Fruit fly (Drosophila melanogaster) whole organism, embryonic: ENCODE measurements around the gene mAChR-B.

Experiments
- ATbp ChIP-seq: fragments of 200-800 bp; sonication (Bioruptor generic); optimal IDR thresholded peaks from 2 replicates; lab custom pipeline; 2017; ENCODE audit warnings: missing biosample characterization, mild to moderate bottlenecking, missing genetic modification characterization, missing genetic modification reagents
- CG1024 ChIP-seq: fragments of 200-800 bp; sonication (Bioruptor generic); IDR thresholded peaks from 2 replicates; pipeline ENCODE4 v1.3.6; 2022; ENCODE audit warnings: missing biosample characterization, missing genetic modification characterization
- CG10979 ChIP-seq: fragments of 200-800 bp; sonication (Bioruptor generic); optimal IDR thresholded peaks from 2 replicates; lab custom pipeline; 2018; ENCODE audit warnings: missing biosample characterization, mild to moderate bottlenecking, missing genetic modification characterization, moderate library complexity
- CG12219 ChIP-seq: fragments of 200-800 bp; sonication (Bioruptor generic); optimal IDR thresholded peaks from 3 replicates; lab custom pipeline; 2018; ENCODE audit warnings: missing biosample characterization, mild to moderate bottlenecking, missing genetic modification characterization
- CG1603 ChIP-seq: fragments of 200-800 bp; sonication (Bioruptor generic); optimal IDR thresholded peaks from 2 replicates; lab custom pipeline; 2019; ENCODE audit warnings: missing biosample characterization, mild to moderate bottlenecking, missing genetic modification characterization, moderate library complexity
- CG17328 ChIP-seq: fragments of 200-800 bp; sonication (Bioruptor generic); IDR thresholded peaks from 2 replicates; pipeline ENCODE4 v1.3.6; 2022; ENCODE audit warnings: missing biosample characterization, missing genetic modification characterization
- CG17359 ChIP-seq: fragments of 200-800 bp; sonication (Bioruptor generic); optimal IDR thresholded peaks from 3 replicates; lab custom pipeline; 2018; ENCODE audit warnings: missing biosample characterization, mild to moderate bottlenecking, missing genetic modification characterization, moderate library complexity
- CG17361 ChIP-seq: fragments of 200-800 bp; sonication (Bioruptor generic); IDR thresholded peaks from 3 replicates; pipeline ENCODE4 v1.3.6; 2022; ENCODE audit warnings: missing biosample characterization, missing genetic modification characterization
- CG31388 ChIP-seq: fragments of 200-800 bp; sonication (Bioruptor generic); optimal IDR thresholded peaks from 2 replicates; lab custom pipeline; 2016; ENCODE audit warnings: missing biosample characterization, missing genetic modification characterization
- CG31441 ChIP-seq: fragments of 200-800 bp; sonication (Bioruptor generic); IDR thresholded peaks from 2 replicates; pipeline ENCODE4 v1.3.6; 2022; ENCODE audit warnings: missing biosample characterization, missing genetic modification characterization
- CG3726 ChIP-seq: fragments of 200-800 bp; sonication (Bioruptor generic); IDR thresholded peaks from 3 replicates; pipeline ENCODE4, ENCODE4 v1.3.6; 2022; ENCODE audit warnings: missing biosample characterization, missing genetic modification characterization
- CG4820 ChIP-seq: fragments of 200-800 bp; sonication (Bioruptor generic); optimal IDR thresholded peaks from 3 replicates; lab custom pipeline; 2016; ENCODE audit warnings: missing biosample characterization, missing genetic modification characterization
- CG5245 ChIP-seq: fragments of 200-800 bp; sonication (Bioruptor generic); optimal IDR thresholded peaks from 3 replicates; lab custom pipeline; 2016; ENCODE audit warnings: missing biosample characterization, missing genetic modification characterization
- CG6254 ChIP-seq: fragments of 200-800 bp; sonication (Bioruptor generic); optimal IDR thresholded peaks from 3 replicates; lab custom pipeline; 2017; ENCODE audit warnings: mild to moderate bottlenecking, missing biosample characterization, missing genetic modification reagents, missing genetic modification characterization
- CG6654 ChIP-seq: fragments of 200-800 bp; sonication (Bioruptor generic); optimal IDR thresholded peaks from 2 replicates; lab custom pipeline; 2017; ENCODE audit warnings: missing biosample characterization, mild to moderate bottlenecking, missing genetic modification characterization
- CG7839 ChIP-seq: fragments of 200-800 bp; sonication (Bioruptor generic); optimal IDR thresholded peaks from 3 replicates; lab custom pipeline; 2018; ENCODE audit warnings: missing biosample characterization, mild to moderate bottlenecking, missing genetic modification characterization, moderate library complexity
- CG7987 ChIP-seq: fragments of 200-800 bp; sonication (Bioruptor generic); optimal IDR thresholded peaks from 2 replicates; lab custom pipeline; 2018; ENCODE audit warnings: missing biosample characterization, mild to moderate bottlenecking, missing genetic modification characterization, moderate library complexity
- CG9437 ChIP-seq: fragments of 200-800 bp; sonication (Bioruptor generic); optimal IDR thresholded peaks from 2 replicates; lab custom pipeline; 2018; ENCODE audit warnings: missing biosample characterization, mild to moderate bottlenecking, missing genetic modification characterization
- Camta ChIP-seq: fragments of 200-800 bp; sonication (Bioruptor generic); optimal IDR thresholded peaks from 2 replicates; lab custom pipeline; 2016; ENCODE audit warnings: missing biosample characterization, missing genetic modification characterization
- D ChIP-seq, 2 experiments: fragments of 200-800 bp in 1 of 2; fragments of >200 bp in 1 of 2; sonication (Bioruptor generic) in 1 of 2; optimal IDR thresholded peaks; 2 replicates in 1 of 2; 3 replicates in 1 of 2; lab custom pipeline; 2017; ENCODE audit warnings: mild to moderate bottlenecking in 1 of 2, missing biosample characterization in 1 of 2, missing genetic modification characterization in 1 of 2, missing genetic modification reagents in 1 of 2
- Drgx ChIP-seq: fragments of 200-800 bp; sonication (Bioruptor generic); IDR thresholded peaks from 2 replicates; pipeline ENCODE4 v1.3.6; 2022; ENCODE audit warnings: missing biosample characterization, missing genetic modification characterization
- E2f1 ChIP-seq: fragments of 200-800 bp; sonication (Bioruptor generic); IDR thresholded peaks from 2 replicates; pipeline ENCODE4 v1.3.6; 2022; ENCODE audit warnings: missing biosample characterization, missing genetic modification characterization
- H2.0 ChIP-seq: fragments of 200-800 bp; sonication (Bioruptor generic); IDR thresholded peaks from 2 replicates; pipeline ENCODE4 v1.3.6; 2022; ENCODE audit warnings: missing biosample characterization, missing genetic modification characterization
- HLH3B ChIP-seq: fragments of 200-800 bp; sonication (Bioruptor generic); IDR thresholded peaks from 2 replicates; pipeline ENCODE4 v1.3.6; 2022; ENCODE audit warnings: missing biosample characterization, missing genetic modification characterization
- Hr3 ChIP-seq: fragments of 200-800 bp; sonication (Bioruptor generic); optimal IDR thresholded peaks from 3 replicates; lab custom pipeline; 2016; ENCODE audit warnings: missing biosample characterization, missing genetic modification characterization
- Lpt ChIP-seq: fragments of >200 bp; optimal IDR thresholded peaks from 2 replicates; lab custom pipeline; 2018; ENCODE audit warnings: missing biosample characterization, missing genetic modification characterization
- Ptx1 ChIP-seq: fragments of 200-800 bp; sonication (Bioruptor generic); IDR thresholded peaks from 2 replicates; pipeline ENCODE4 v1.3.6; 2022; ENCODE audit warnings: missing biosample characterization, missing genetic modification characterization
- Ssrp ChIP-seq: fragments of 200-800 bp; sonication (Bioruptor generic); optimal IDR thresholded peaks from 2 replicates; lab custom pipeline; 2018; ENCODE audit warnings: missing biosample characterization, mild to moderate bottlenecking, missing genetic modification characterization, moderate library complexity
- az2 ChIP-seq: fragments of 200-800 bp; sonication (Bioruptor generic); optimal IDR thresholded peaks from 3 replicates; lab custom pipeline; 2016; ENCODE audit warnings: missing biosample characterization, missing genetic modification characterization
- ci ChIP-seq: fragments of 200-800 bp; sonication (Bioruptor generic); IDR thresholded peaks from 3 replicates; pipeline ENCODE4 v1.3.6; 2022; ENCODE audit warnings: missing biosample characterization, missing genetic modification characterization
- dmrt99B ChIP-seq: fragments of 200-800 bp; sonication (Bioruptor generic); optimal IDR thresholded peaks from 2 replicates; lab custom pipeline; 2018; ENCODE audit warnings: missing biosample characterization, mild to moderate bottlenecking, missing genetic modification characterization, moderate library complexity
- en ChIP-seq: fragments of 200-800 bp; sonication (Bioruptor generic); optimal IDR thresholded peaks from 2 replicates; lab custom pipeline; 2016; ENCODE audit warnings: missing biosample characterization, missing genetic modification characterization
- her ChIP-seq: fragments of 200-800 bp; sonication (Bioruptor generic); optimal IDR thresholded peaks from 2 replicates; lab custom pipeline; 2016; ENCODE audit warnings: missing biosample characterization, missing genetic modification characterization
- hth ChIP-seq: fragments of >200 bp; optimal IDR thresholded peaks from 2 replicates; lab custom pipeline; 2017; ENCODE audit warnings: inconsistent platforms
- ind ChIP-seq: fragments of 200-800 bp; sonication (Bioruptor generic); optimal IDR thresholded peaks from 3 replicates; lab custom pipeline; 2016; ENCODE audit warnings: missing biosample characterization, missing genetic modification characterization
- nmo ChIP-seq: fragments of 200-800 bp; sonication (Bioruptor generic); optimal IDR thresholded peaks from 2 replicates; lab custom pipeline; 2018; ENCODE audit warnings: missing biosample characterization, mild to moderate bottlenecking, missing genetic modification characterization, moderate library complexity
- phol ChIP-seq: fragments of 200-800 bp; sonication (Bioruptor generic); optimal IDR thresholded peaks from 3 replicates; lab custom pipeline; 2018; ENCODE audit warnings: missing biosample characterization, mild to moderate bottlenecking, missing genetic modification characterization, moderate library complexity
- row ChIP-seq: fragments of 200-800 bp; sonication (Bioruptor generic); IDR thresholded peaks from 3 replicates; pipeline ENCODE4 v1.3.6; 2022; ENCODE audit warnings: missing biosample characterization, missing genetic modification characterization
- sim ChIP-seq: fragments of 200-800 bp; sonication (Bioruptor generic); IDR thresholded peaks from 2 replicates; pipeline ENCODE4 v1.3.6; 2022; ENCODE audit warnings: missing biosample characterization, missing genetic modification characterization
- sisA ChIP-seq: fragments of 200-800 bp; sonication (Bioruptor generic); IDR thresholded peaks from 2 replicates; pipeline ENCODE4 v1.3.6; 2022; ENCODE audit warnings: missing biosample characterization, missing genetic modification characterization
- tap ChIP-seq: fragments of 200-800 bp; optimal IDR thresholded peaks from 3 replicates; lab custom pipeline; 2019; ENCODE audit warnings: missing biosample characterization, mild to moderate bottlenecking, missing genetic modification characterization, moderate library complexity
- unpg ChIP-seq: fragments of 200-800 bp; sonication (Bioruptor generic); optimal IDR thresholded peaks from 3 replicates; lab custom pipeline; 2018; ENCODE audit warnings: missing biosample characterization, mild to moderate bottlenecking, missing genetic modification characterization, moderate library complexity

The mAChR-B gene

dm6 chr3R:8037896-8038295, 21.2 kb upstream of the mAChR-B start (continued):
- TF ChIP-seq her (GFP tag; lab: Kevin White, UChicago) (no peak), CG5245 (GFP tag; lab: Kevin White, UChicago) (peak; percentile 8), CG31441 (GFP tag; lab: Robert Waterston, UW) (peak; percentile 41; the same call in 1 of the 2 replicates), Ssrp (tag; lab: Kevin White, UChicago) (peak; percentile 10), HLH3B (0 out of 2 replicates have a peak, but pooled peaks have one; percentile 11), Drgx (GFP tag; lab: Robert Waterston, UW) (peak; percentile 81), en (GFP tag; lab: Kevin White, UChicago) (no peak), Lpt (GFP tag; lab: Kevin White, UChicago) (no peak), CG1603 (tag; lab: Kevin White, UChicago) (peak; percentile 45), CG6254 (GFP tag; lab: Kevin White, UChicago) (peak; percentile 9), CG17361 (peak; percentile 23; the same call in 1 of the 3 replicates), CG3726 (GFP tag; lab: Robert Waterston, UW) (0 out of 3 replicates have a peak, but pooled peaks have one; percentile 60), dmrt99B (peak; percentile 41), sim (GFP tag; lab: Robert Waterston, UW) (0 out of 2 replicates have a peak, but pooled peaks have one; percentile 48), CG6654 (no peak), CG31388 (no peak), nmo (GFP tag; lab: Kevin White, UChicago) (peak; percentile 4), E2f1 (peak; percentile 7; the same call in 1 of the 2 replicates), phol (tag; lab: Kevin White, UChicago) (peak; percentile 46), CG7839 (tag; lab: Kevin White, UChicago) (peak; percentile 3), CG17328 (peak; percentile 27; the same call in 1 of the 2 replicates), CG9437 (GFP tag; lab: Kevin White, UChicago) (no peak), CG17359 (tag; lab: Kevin White, UChicago) (peak; percentile 17), ci (peak; percentile 60; the same call in 2 of the 3 replicates), sisA (GFP tag; lab: Robert Waterston, UW) (peak; percentile 41), row (GFP tag; lab: Robert Waterston, UW) (0 out of 3 replicates have a peak, but pooled peaks have one; percentile 11), Camta (GFP tag; lab: Kevin White, UChicago) (no peak), hth (lab: Kevin White, UChicago) (no peak), tap (tag; lab: Kevin White, UChicago) (peak; percentile 5), CG12219 (no peak), CG4820 (GFP tag; lab: Kevin White, UChicago) (no peak), Ptx1 (GFP tag; lab: Robert Waterston, UW) (peak; percentile 33; the same call in 1 of the 2 replicates), D (optimal IDR thresholded peaks at IDR 0.05; lab: Kevin White, UChicago) (no peak), D (GFP tag; optimal IDR thresholded peaks at IDR 0.05; lab: Kevin White, UChicago) (peak; percentile 2), Hr3 (GFP tag; lab: Kevin White, UChicago) (no peak), CG1024 (peak; percentile 55), ATbp (GFP tag; lab: Kevin White, UChicago) (peak; percentile 13), CG7987 (GFP tag; lab: Kevin White, UChicago) (no peak), ind (peak; percentile 6), CG10979 (tag; lab: Kevin White, UChicago) (peak; percentile 60), az2 (GFP tag; lab: Kevin White, UChicago) (peak; percentile 11), H2.0 (GFP tag; lab: Robert Waterston, UW) (peak; percentile 12; the same call in 1 of the 2 replicates), unpg (peak; percentile 9)
